Worm (Caenorhabditis elegans): Measurements from ENCODE around the gene zmp-6.

DNA sequence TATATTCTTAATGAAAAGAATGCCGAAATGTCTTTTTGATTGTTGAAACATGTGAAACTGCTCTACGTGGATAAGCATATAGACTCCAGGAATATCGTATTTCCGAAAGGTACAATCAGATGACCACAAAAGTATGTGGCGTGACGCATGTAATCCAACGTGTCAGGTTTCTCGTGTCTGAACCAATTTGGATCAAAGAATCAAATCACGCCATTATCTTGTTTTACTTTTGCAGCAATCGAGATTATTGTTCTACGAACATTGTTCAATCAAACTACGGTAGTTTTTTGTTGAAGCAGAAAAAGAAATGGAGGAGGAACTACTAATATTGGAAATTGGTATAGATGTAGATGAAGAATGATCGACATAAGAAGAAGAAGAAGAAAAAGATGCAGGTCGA is 26.1 kb upstream of the zmp-6 start:
- TF ChIP-seq ztf-11 (tag; optimal IDR thresholded peaks at IDR 0.05) (no peak), nhr-28 (tag; optimal IDR thresholded peaks at IDR 0.05) (no peak), unc-62 (GFP tag; optimal IDR thresholded peaks at IDR 0.05) (no peak), lsy-2 (tag; optimal IDR thresholded peaks at IDR 0.05) (no peak), mep-1 (tag; optimal IDR thresholded peaks at IDR 0.05) (no peak), nhr-12 (tag; optimal IDR thresholded peaks at IDR 0.05) (no peak), snpc-4 (tag; optimal IDR thresholded peaks at IDR 0.05) (no peak), nhr-237 (tag; optimal IDR thresholded peaks at IDR 0.05) (no peak), unc-39 (tag; optimal IDR thresholded peaks at IDR 0.05) (no peak), blmp-1 (tag; optimal IDR thresholded peaks at IDR 0.05) (no peak), pha-4 (tag; optimal IDR thresholded peaks at IDR 0.05) (no peak), elt-3 (tag; optimal IDR thresholded peaks at IDR 0.05) (no peak), ces-1 (GFP tag; optimal IDR thresholded peaks at IDR 0.05) (no peak)
